Fruit fly (Drosophila melanogaster) whole organism, pupa: Measurements from ENCODE around the gene CG4645.
A peak's percentile ranks its signal among the peaks of the same experiment; 100 is the strongest.

ENCODE experiments used
- CG10348 ChIP-seq: fragments of 200-800 bp; sonication (Bioruptor generic); IDR thresholded peaks from 2 replicates; pipeline ENCODE4 v1.3.6; 2022; ENCODE audit warnings: missing biosample characterization, missing genetic modification characterization
- CG12605 ChIP-seq: fragments of 200-800 bp; sonication (Bioruptor generic); IDR thresholded peaks from 2 replicates; pipeline ENCODE4 v1.3.6; 2022; ENCODE audit warnings: missing biosample characterization, missing genetic modification characterization
- CG14655 ChIP-seq: fragments of 200-800 bp; sonication (Bioruptor generic); optimal IDR thresholded peaks from 3 replicates; lab custom pipeline; 2017; ENCODE audit warnings: mild to moderate bottlenecking, missing biosample characterization, missing genetic modification reagents, missing genetic modification characterization
- CG15710 ChIP-seq: fragments of 200-800 bp; sonication (Bioruptor generic); optimal IDR thresholded peaks from 2 replicates; lab custom pipeline; 2018; ENCODE audit warnings: missing biosample characterization, mild to moderate bottlenecking, missing genetic modification characterization, moderate library complexity
- CG17806 ChIP-seq: fragments of 200-800 bp; sonication (Bioruptor generic); optimal IDR thresholded peaks from 2 replicates; lab custom pipeline; 2018; ENCODE audit warnings: missing biosample characterization, mild to moderate bottlenecking, missing genetic modification characterization, moderate library complexity
- CG32121 ChIP-seq: fragments of 200-800 bp; sonication (Bioruptor generic); IDR thresholded peaks from 2 replicates; pipeline ENCODE4 v1.3.6; 2022; ENCODE audit warnings: missing biosample characterization, missing genetic modification characterization
- CG34367 ChIP-seq: fragments of 200-800 bp; sonication (Bioruptor generic); optimal IDR thresholded peaks from 2 replicates; lab custom pipeline; 2018; ENCODE audit warnings: missing biosample characterization, mild to moderate bottlenecking, missing genetic modification characterization
- CG4496 ChIP-seq: fragments of 200-800 bp; sonication (Bioruptor generic); IDR thresholded peaks from 3 replicates; pipeline ENCODE4 v1.3.6; 2022; ENCODE audit warnings: missing biosample characterization, missing genetic modification characterization
- CG8159 ChIP-seq: fragments of 200-800 bp; sonication (Bioruptor generic); optimal IDR thresholded peaks from 3 replicates; lab custom pipeline; 2018; ENCODE audit warnings: missing biosample characterization, mild to moderate bottlenecking, missing genetic modification characterization, moderate library complexity
- CG8301 ChIP-seq: fragments of 200-800 bp; sonication (Bioruptor generic); optimal IDR thresholded peaks from 2 replicates; lab custom pipeline; 2018; ENCODE audit warnings: missing biosample characterization, mild to moderate bottlenecking, missing genetic modification characterization
- CG9948 ChIP-seq: fragments of 200-800 bp; sonication (Bioruptor generic); optimal IDR thresholded peaks from 2 replicates; lab custom pipeline; 2018; ENCODE audit warnings: missing biosample characterization, mild to moderate bottlenecking, missing genetic modification characterization, moderate library complexity
- D1 ChIP-seq: fragments of 200-800 bp; sonication (Bioruptor generic); optimal IDR thresholded peaks from 2 replicates; lab custom pipeline; 2018; ENCODE audit warnings: missing biosample characterization, mild to moderate bottlenecking, missing genetic modification characterization, moderate library complexity
- EcR ChIP-seq: fragments of 200-800 bp; sonication (Bioruptor generic); optimal IDR thresholded peaks from 3 replicates; lab custom pipeline; 2019; ENCODE audit warnings: missing biosample characterization, missing genetic modification characterization, mild to moderate bottlenecking, moderate library complexity, missing genetic modification reagents
- Ets98B ChIP-seq: fragments of 200-800 bp; sonication (Bioruptor generic); IDR thresholded peaks from 2 replicates; pipeline ENCODE4 v1.3.6; 2022; ENCODE audit warnings: missing biosample characterization, missing genetic modification characterization
- Pif1A ChIP-seq: fragments of 200-800 bp; sonication (Bioruptor generic); optimal IDR thresholded peaks from 3 replicates; lab custom pipeline; 2016; ENCODE audit warnings: missing biosample characterization, missing genetic modification characterization
- Pif1B ChIP-seq: fragments of 200-800 bp; sonication (Bioruptor generic); optimal IDR thresholded peaks from 3 replicates; lab custom pipeline; 2016; ENCODE audit warnings: missing biosample characterization, missing genetic modification characterization
- Snoo ChIP-seq: fragments of 200-800 bp; sonication (Bioruptor generic); optimal IDR thresholded peaks from 3 replicates; lab custom pipeline; 2017; ENCODE audit warnings: missing biosample characterization, mild to moderate bottlenecking, missing genetic modification characterization, inconsistent platforms
- fd96Ca ChIP-seq: fragments of 200-800 bp; sonication (Bioruptor generic); IDR thresholded peaks from 3 replicates; pipeline ENCODE4 v1.3.6; 2022; ENCODE audit warnings: missing biosample characterization, missing genetic modification characterization
- gl ChIP-seq: fragments of 200-800 bp; sonication (Bioruptor generic); optimal IDR thresholded peaks from 2 replicates; lab custom pipeline; 2018; ENCODE audit warnings: missing biosample characterization, mild to moderate bottlenecking, missing genetic modification characterization
- rn ChIP-seq: fragments of 200-800 bp; sonication (Bioruptor generic); IDR thresholded peaks from 2 replicates; pipeline ENCODE4 v1.3.6; 2022; ENCODE audit warnings: missing biosample characterization, missing genetic modification characterization

Gene CG4645

DNA sequence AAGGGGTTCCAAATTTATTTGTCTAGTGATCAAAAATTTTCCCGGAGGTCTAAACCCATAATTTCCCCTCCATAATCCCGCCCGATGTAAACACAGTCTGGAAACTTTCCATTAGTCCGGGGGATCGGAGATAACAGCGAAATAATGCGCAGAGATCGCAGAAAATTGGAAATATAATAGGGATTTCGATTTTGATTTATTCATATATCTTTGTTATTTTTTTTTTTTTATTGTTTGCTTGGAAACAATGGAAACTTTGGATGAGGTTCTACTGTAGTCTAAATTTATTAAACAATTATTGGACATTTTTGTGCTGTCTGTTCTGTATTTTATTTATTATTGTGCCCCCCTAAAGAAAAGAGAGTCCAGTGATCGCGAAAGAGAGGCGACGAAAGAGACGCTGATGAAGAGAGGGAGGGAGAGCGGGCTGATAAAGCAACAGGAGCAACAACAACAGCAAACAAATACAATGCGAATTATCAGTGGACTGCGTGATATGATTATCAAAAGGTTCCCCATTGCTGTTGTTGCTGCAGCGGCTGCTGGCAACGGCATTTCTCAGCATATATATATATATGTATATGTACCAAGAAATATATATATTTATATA, 14.5 kb upstream of the CG4645 start:
- TF ChIP-seq CG12605 (GFP tag; lab: Robert Waterston, UW): 0 out of 2 replicates have a peak, but pooled peaks have one; percentile 41
- TF ChIP-seq Ets98B (GFP tag; lab: Robert Waterston, UW): no peak
- peak; percentile 58 for TF ChIP-seq EcR (GFP tag; lab: Kevin White, UChicago)
- TF ChIP-seq Snoo (tag; lab: Kevin White, UChicago): no peak

DNA sequence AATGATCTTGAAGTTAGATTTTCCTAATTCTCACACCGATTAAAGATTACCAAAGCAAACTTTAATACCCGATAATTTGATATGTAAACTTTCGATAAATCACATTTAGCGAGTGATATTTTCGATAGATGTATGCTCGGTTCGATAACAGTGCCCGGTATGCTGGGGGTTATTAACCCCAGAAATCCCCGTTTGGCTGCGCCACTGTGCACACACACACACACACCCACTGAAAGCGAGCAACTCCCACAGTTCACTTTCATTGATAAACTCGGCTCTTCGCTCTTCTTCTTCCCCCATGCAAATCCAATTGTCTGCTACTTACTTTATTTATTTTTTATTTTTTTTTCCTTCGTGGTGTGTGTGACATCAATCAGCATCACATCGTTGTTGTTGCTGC, 13.4 kb upstream of the CG4645 start:
- peak; percentile 17 for TF ChIP-seq CG15710
- no peak for TF ChIP-seq Pif1B (GFP tag; lab: Kevin White, UChicago)
- peak; percentile 28; the same call in 1 of the 3 replicates for TF ChIP-seq fd96Ca (GFP tag; lab: Robert Waterston, UW)
- TF ChIP-seq EcR (GFP tag; lab: Kevin White, UChicago): peak; percentile 81
- TF ChIP-seq Ets98B (GFP tag; lab: Robert Waterston, UW): no peak; the same call in 1 of the 2 replicates
- TF ChIP-seq Snoo (tag; lab: Kevin White, UChicago): no peak
- peak; percentile 22; the same call in 1 of the 2 replicates for TF ChIP-seq CG32121 (GFP tag; lab: Robert Waterston, UW)
- TF ChIP-seq Pif1A: no peak
- no peak for TF ChIP-seq CG14655
- peak; percentile 26 for TF ChIP-seq CG8159 (tag; lab: Kevin White, UChicago)
- no peak for TF ChIP-seq CG9948
- TF ChIP-seq gl (tag; lab: Kevin White, UChicago): no peak
- TF ChIP-seq CG8301 (tag; lab: Kevin White, UChicago): peak; percentile 40
- TF ChIP-seq CG10348 (GFP tag; lab: Robert Waterston, UW): no peak
- TF ChIP-seq CG17806 (tag; lab: Kevin White, UChicago): peak; percentile 28
- peak; percentile 62; the same call in 2 of the 3 replicates for TF ChIP-seq CG4496 (GFP tag; lab: Robert Waterston, UW)
- TF ChIP-seq rn (GFP tag; lab: Robert Waterston, UW): no peak

DNA sequence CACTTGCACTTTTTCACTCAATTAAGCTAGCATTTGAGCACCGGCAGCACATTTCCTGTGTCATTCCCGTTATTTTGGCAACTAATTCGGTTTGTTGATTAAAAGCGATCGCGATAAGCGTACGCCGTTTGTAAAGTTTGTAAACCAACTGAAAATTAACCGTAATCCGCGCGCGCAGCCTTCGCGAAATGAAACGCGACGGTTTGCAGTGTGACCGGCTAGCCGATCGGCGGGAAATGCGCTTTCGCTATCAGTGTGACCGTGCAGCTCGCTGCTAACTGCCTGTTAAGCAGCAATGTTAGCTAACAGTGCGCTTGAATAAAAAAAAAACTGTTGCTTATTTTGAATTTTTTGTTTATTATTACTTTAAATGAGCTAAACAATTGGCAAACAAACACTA, 12.6 kb upstream of the CG4645 start, which contains the start of gene Pde9:
Gene Pde9, minus strand, starts transcription at position 178 of the 400 bp plus-strand sequence.
- no peak for TF ChIP-seq Snoo (tag; lab: Kevin White, UChicago)
- TF ChIP-seq CG15710: no peak
- peak; percentile 21; the same call in 1 of the 3 replicates for TF ChIP-seq CG4496 (GFP tag; lab: Robert Waterston, UW)
- no peak for TF ChIP-seq gl (tag; lab: Kevin White, UChicago)
- TF ChIP-seq CG10348 (GFP tag; lab: Robert Waterston, UW): no peak
- peak; percentile 14; the same call in 1 of the 2 replicates for TF ChIP-seq CG12605 (GFP tag; lab: Robert Waterston, UW)
- TF ChIP-seq, all 21 proteins: peak for 2

DNA sequence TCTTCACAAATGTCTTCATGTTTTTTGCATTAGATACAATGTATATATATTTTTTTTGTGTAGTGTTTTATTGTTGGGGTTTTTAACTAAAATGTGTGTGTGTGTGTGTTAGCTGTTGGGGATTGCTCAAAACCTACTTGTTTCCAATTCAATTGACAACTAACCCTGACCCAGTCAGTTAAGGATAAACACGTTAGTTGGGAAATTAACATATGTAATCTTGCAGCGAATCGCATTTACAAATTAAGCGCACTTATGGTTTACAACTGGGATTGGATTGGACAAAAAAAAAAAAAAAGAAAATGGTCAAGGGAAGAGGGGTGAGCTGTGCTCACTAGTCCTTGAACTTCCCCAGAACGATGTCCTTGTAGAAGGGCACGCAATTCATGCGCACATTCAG, 11.2 kb upstream of the CG4645 start, which contains the start of gene CG32650:
Gene CG32650, minus strand, starts transcription at position 101 of the 400 bp plus-strand sequence.
- TF ChIP-seq CG8301 (tag; lab: Kevin White, UChicago) (no peak), CG34367 (tag; lab: Kevin White, UChicago) (no peak), D1 (tag; lab: Kevin White, UChicago) (no peak), CG14655 (no peak), CG8159 (tag; lab: Kevin White, UChicago) (no peak), gl (tag; lab: Kevin White, UChicago) (no peak), CG12605 (GFP tag; lab: Robert Waterston, UW) (no peak), fd96Ca (GFP tag; lab: Robert Waterston, UW) (no peak), CG17806 (tag; lab: Kevin White, UChicago) (no peak), EcR (GFP tag; lab: Kevin White, UChicago) (no peak), CG32121 (GFP tag; lab: Robert Waterston, UW) (no peak), CG9948 (no peak), CG10348 (GFP tag; lab: Robert Waterston, UW) (no peak), Pif1A (no peak), Pif1B (GFP tag; lab: Kevin White, UChicago) (no peak), Snoo (tag; lab: Kevin White, UChicago) (no peak), Ets98B (GFP tag; lab: Robert Waterston, UW) (no peak)

DNA sequence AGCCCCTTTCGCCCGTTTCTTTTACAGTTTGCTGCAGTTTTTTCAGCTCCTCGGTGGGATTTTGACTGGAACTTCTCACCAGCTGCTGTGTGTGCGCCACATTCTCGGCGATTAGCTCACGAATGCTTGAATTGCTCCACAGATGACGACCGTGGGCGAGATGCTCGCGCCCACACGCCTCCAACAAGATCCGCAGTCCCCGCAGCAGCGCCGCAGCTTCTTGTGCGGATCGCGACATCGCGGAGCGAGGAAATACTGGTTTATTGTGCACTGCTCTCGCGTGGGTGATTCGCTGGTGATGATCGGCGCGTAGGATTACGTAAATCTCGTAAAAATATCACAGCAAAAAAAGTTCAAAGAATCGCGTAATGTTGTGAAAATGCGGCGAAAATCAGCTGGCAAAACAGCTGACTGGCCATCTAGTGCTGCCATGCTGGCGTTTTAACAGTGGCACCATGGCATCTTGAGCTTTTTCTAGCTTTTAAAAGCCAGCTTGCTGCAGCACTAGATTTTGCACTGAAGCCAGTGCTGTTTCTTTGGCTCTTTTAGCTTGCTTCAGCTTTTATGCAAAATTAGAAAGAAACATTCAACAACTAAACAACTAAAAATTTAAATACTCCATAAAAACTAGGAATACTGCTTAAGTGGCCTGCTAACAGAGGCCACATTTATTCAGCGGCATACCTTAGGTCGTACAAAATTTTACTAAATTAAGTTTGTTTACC, 8.9 kb upstream of the CG4645 start, which contains the start of gene Coq8:
Gene Coq8, minus strand, starts transcription at position 397 of the 725 bp plus-strand sequence.
- TF ChIP-seq CG14655 (no peak), CG15710 (no peak), fd96Ca (GFP tag; lab: Robert Waterston, UW) (0 out of 3 replicates have a peak, but pooled peaks have one; percentile 11)

DNA sequence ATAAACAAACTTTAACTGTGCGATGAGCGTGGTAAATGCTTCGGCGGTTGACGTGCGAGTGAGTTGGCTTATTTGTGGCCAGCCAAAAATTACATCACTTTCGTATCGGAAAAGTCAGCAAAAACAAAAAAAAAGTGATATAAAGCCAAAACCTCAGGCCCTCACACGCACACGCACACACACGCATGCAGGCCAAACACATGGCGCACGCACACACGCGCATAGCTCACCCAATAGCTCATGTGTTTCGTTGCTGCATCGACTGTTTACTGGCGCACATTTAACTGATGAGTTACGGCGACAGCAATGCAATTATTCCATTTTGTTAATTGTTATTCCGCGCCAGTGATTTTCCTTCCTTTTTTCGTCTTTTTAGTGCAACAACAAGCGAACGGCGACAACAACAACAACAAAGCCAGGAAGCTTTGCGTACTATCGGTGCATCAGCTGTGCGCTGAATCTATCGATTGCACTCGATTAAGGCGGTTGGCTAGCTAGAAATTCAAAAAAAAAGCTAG, 6.6 kb upstream of the CG4645 start, which contains the start of gene Flad1:
Gene Flad1, minus strand, starts transcription at position 418 of the 518 bp plus-strand sequence.
- TF ChIP-seq CG12605 (GFP tag; lab: Robert Waterston, UW) (peak; percentile 18; the same call in 1 of the 2 replicates), CG10348 (GFP tag; lab: Robert Waterston, UW) (no peak), CG32121 (GFP tag; lab: Robert Waterston, UW) (0 out of 2 replicates have a peak, but pooled peaks have one; percentile 8), fd96Ca (GFP tag; lab: Robert Waterston, UW) (0 out of 3 replicates have a peak, but pooled peaks have one; percentile 20)
